Fruit fly (Drosophila melanogaster) whole organism, embryonic: Measurements from ENCODE around the gene CycB3.

Source experiments
- Aef1 ChIP-seq: fragments of 200-800 bp; sonication (Bioruptor generic); IDR thresholded peaks from 3 replicates; pipeline ENCODE4 v1.3.6; 2022; ENCODE audit warnings: missing biosample characterization, missing genetic modification characterization
- Blimp-1 ChIP-seq: fragments of 200-800 bp; sonication (Bioruptor generic); optimal IDR thresholded peaks from 3 replicates; lab custom pipeline; 2018; ENCODE audit warnings: missing biosample characterization, missing genetic modification characterization, mild to moderate bottlenecking, moderate library complexity, missing genetic modification reagents
- CG10147 ChIP-seq: fragments of 200-800 bp; sonication (Bioruptor generic); optimal IDR thresholded peaks from 2 replicates; lab custom pipeline; 2019; ENCODE audit warnings: missing biosample characterization, mild to moderate bottlenecking, missing genetic modification characterization, moderate library complexity
- CG10267 ChIP-seq: fragments of 200-800 bp; sonication (Bioruptor generic); optimal IDR thresholded peaks from 2 replicates; lab custom pipeline; 2018; ENCODE audit warnings: missing biosample characterization, mild to moderate bottlenecking, missing genetic modification characterization, moderate library complexity
- CG10543 ChIP-seq: fragments of 200-800 bp; sonication (Bioruptor generic); optimal IDR thresholded peaks from 3 replicates; lab custom pipeline; 2017; ENCODE audit warnings: missing biosample characterization, mild to moderate bottlenecking, missing genetic modification characterization, moderate library complexity
- CG12155 ChIP-seq: fragments of 200-800 bp; sonication (Bioruptor generic); optimal IDR thresholded peaks from 3 replicates; lab custom pipeline; 2016; ENCODE audit warnings: missing biosample characterization, missing genetic modification characterization
- CG12769 ChIP-seq: fragments of 200-800 bp; sonication (Bioruptor generic); optimal IDR thresholded peaks from 2 replicates; lab custom pipeline; 2019; ENCODE audit warnings: missing biosample characterization, mild to moderate bottlenecking, missing genetic modification characterization, moderate library complexity
- CG14050 ChIP-seq: fragments of 200-800 bp; sonication (Bioruptor generic); IDR thresholded peaks from 3 replicates; pipeline ENCODE4 v1.3.6; 2022; ENCODE audit warnings: missing biosample characterization, missing genetic modification characterization
- CG17568 ChIP-seq: fragments of 200-800 bp; sonication (Bioruptor generic); optimal IDR thresholded peaks from 2 replicates; lab custom pipeline; 2018; ENCODE audit warnings: missing biosample characterization, mild to moderate bottlenecking, missing genetic modification characterization, moderate library complexity
- CG2129 ChIP-seq: fragments of 200-800 bp; sonication (Bioruptor generic); IDR thresholded peaks from 2 replicates; pipeline ENCODE4 v1.3.6; 2022; ENCODE audit warnings: missing biosample characterization, missing genetic modification characterization; ENCODE audit not compliant: partially characterized antibody
- CG34224 ChIP-seq: fragments of 200-800 bp; sonication (Bioruptor generic); IDR thresholded peaks from 3 replicates; pipeline ENCODE4 v1.3.6; 2022; ENCODE audit warnings: missing biosample characterization, missing genetic modification characterization; ENCODE audit not compliant: partially characterized antibody
- CG3726 ChIP-seq: fragments of 200-800 bp; sonication (Bioruptor generic); IDR thresholded peaks from 3 replicates; pipeline ENCODE4, ENCODE4 v1.3.6; 2022; ENCODE audit warnings: missing biosample characterization, missing genetic modification characterization
- CG4360 ChIP-seq: fragments of 200-800 bp; sonication (Bioruptor generic); IDR thresholded peaks from 2 replicates; pipeline ENCODE4 v1.3.6; 2022; ENCODE audit warnings: missing biosample characterization, missing genetic modification characterization
- CG8281 ChIP-seq: fragments of 200-800 bp; sonication (Bioruptor generic); optimal IDR thresholded peaks from 2 replicates; lab custom pipeline; 2018; ENCODE audit warnings: missing biosample characterization, mild to moderate bottlenecking, missing genetic modification characterization, moderate library complexity
- CG9817 ChIP-seq: fragments of 200-800 bp; sonication (Bioruptor generic); optimal IDR thresholded peaks from 2 replicates; lab custom pipeline; 2018; ENCODE audit warnings: missing biosample characterization, mild to moderate bottlenecking, missing genetic modification characterization, moderate library complexity
- D19A ChIP-seq: fragments of 200-800 bp; optimal IDR thresholded peaks from 3 replicates; lab custom pipeline; 2019; ENCODE audit warnings: missing biosample characterization, mild to moderate bottlenecking, missing genetic modification characterization, moderate library complexity
- Dad ChIP-seq: fragments of 200-800 bp; sonication (Bioruptor generic); optimal IDR thresholded peaks from 3 replicates; lab custom pipeline; 2016; ENCODE audit warnings: missing biosample characterization, missing genetic modification characterization
- Dll ChIP-seq: fragments of 200-800 bp; sonication (Bioruptor generic); IDR thresholded peaks from 4 replicates; pipeline ENCODE4 v1.3.6; 2022; ENCODE audit warnings: missing biosample characterization, missing genetic modification characterization; ENCODE audit not compliant: partially characterized antibody
- Ets65A ChIP-seq: fragments of 200-800 bp; sonication (Bioruptor generic); peaks from one replicate; lab custom pipeline; 2016; ENCODE audit warnings: missing biosample characterization, missing genetic modification characterization
- H2.0 ChIP-seq: fragments of 200-800 bp; sonication (Bioruptor generic); IDR thresholded peaks from 2 replicates; pipeline ENCODE4 v1.3.6; 2022; ENCODE audit warnings: missing biosample characterization, missing genetic modification characterization
- Hmr ChIP-seq: fragments of 200-800 bp; sonication (Bioruptor generic); optimal IDR thresholded peaks from 3 replicates; lab custom pipeline; 2017; ENCODE audit warnings: mild to moderate bottlenecking, missing biosample characterization, missing genetic modification reagents, missing genetic modification characterization
- Mes4 ChIP-seq: fragments of 200-800 bp; sonication (Bioruptor generic); optimal IDR thresholded peaks from 2 replicates; lab custom pipeline; 2016; ENCODE audit warnings: missing biosample characterization, missing genetic modification characterization
- Pdp1 ChIP-seq, 2 experiments: fragments of 200-800 bp; sonication (Bioruptor generic); optimal IDR thresholded peaks; 3 replicates each; lab custom pipeline; 2016; ENCODE audit warnings: missing biosample characterization in 2 of 2, missing genetic modification characterization in 2 of 2, mild to moderate bottlenecking in 1 of 2, moderate library complexity in 1 of 2
- Side ChIP-seq: fragments of 200-800 bp; sonication (Bioruptor generic); optimal IDR thresholded peaks from 2 replicates; lab custom pipeline; 2016; ENCODE audit warnings: missing biosample characterization, missing genetic modification characterization
- Ssrp ChIP-seq: fragments of 200-800 bp; sonication (Bioruptor generic); optimal IDR thresholded peaks from 2 replicates; lab custom pipeline; 2018; ENCODE audit warnings: missing biosample characterization, mild to moderate bottlenecking, missing genetic modification characterization, moderate library complexity
- abd-A ChIP-seq: fragments of 200-800 bp; sonication (Bioruptor generic); optimal IDR thresholded peaks from 3 replicates; lab custom pipeline; 2019; ENCODE audit warnings: missing biosample characterization, mild to moderate bottlenecking, missing genetic modification characterization, moderate library complexity
- ap ChIP-seq: fragments of 200-800 bp; sonication (Bioruptor generic); IDR thresholded peaks from 2 replicates; pipeline ENCODE4 v1.3.6; 2022; ENCODE audit warnings: missing biosample characterization, missing genetic modification characterization
- br ChIP-seq: fragments of >200 bp; optimal IDR thresholded peaks from 2 replicates; lab custom pipeline; 2017
- chinmo ChIP-seq: fragments of 200-800 bp; sonication (Bioruptor generic); IDR thresholded peaks from 4 replicates; pipeline ENCODE4 v1.3.6; 2022; ENCODE audit warnings: missing biosample characterization, missing genetic modification characterization; ENCODE audit not compliant: partially characterized antibody
- cwo ChIP-seq: fragments of 200-800 bp; sonication (Bioruptor generic); optimal IDR thresholded peaks from 3 replicates; lab custom pipeline; 2017; ENCODE audit warnings: missing biosample characterization, missing genetic modification characterization, mild to moderate bottlenecking, moderate library complexity, missing genetic modification reagents
- gem ChIP-seq: fragments of 200-800 bp; sonication (Bioruptor generic); optimal IDR thresholded peaks from 2 replicates; lab custom pipeline; 2019; ENCODE audit warnings: missing biosample characterization, mild to moderate bottlenecking, missing genetic modification characterization, moderate library complexity
- hkb ChIP-seq, 2 experiments: fragments of 200-800 bp in 1 of 2; fragments of >200 bp in 1 of 2; sonication (Bioruptor generic) in 1 of 2; IDR thresholded peaks in 1 of 2; optimal IDR thresholded peaks in 1 of 2; 2 replicates each; pipeline versions ENCODE4 v1.3.6 to Lab custom; 2017 to 2022; ENCODE audit warnings: missing biosample characterization in 1 of 2, missing genetic modification characterization in 1 of 2
- kni ChIP-seq: fragments of 200-800 bp; sonication (Bioruptor generic); optimal IDR thresholded peaks from 3 replicates; lab custom pipeline; 2017; ENCODE audit warnings: mild to moderate bottlenecking, missing biosample characterization, missing genetic modification reagents, missing genetic modification characterization
- nau ChIP-seq: fragments of 200-800 bp; sonication (Bioruptor generic); optimal IDR thresholded peaks from 3 replicates; lab custom pipeline; 2017; ENCODE audit warnings: missing biosample characterization, mild to moderate bottlenecking, missing genetic modification characterization, missing genetic modification reagents
- p53 ChIP-seq: fragments of 200-800 bp; sonication (Bioruptor generic); optimal IDR thresholded peaks from 2 replicates; lab custom pipeline; 2016; ENCODE audit warnings: missing biosample characterization, missing genetic modification characterization
- pb ChIP-seq: fragments of 200-800 bp; sonication (Bioruptor generic); optimal IDR thresholded peaks from 3 replicates; lab custom pipeline; 2016; ENCODE audit warnings: missing biosample characterization, missing genetic modification characterization
- sd ChIP-seq: fragments of 200-800 bp; sonication (Bioruptor generic); optimal IDR thresholded peaks from 3 replicates; lab custom pipeline; 2018; ENCODE audit warnings: missing biosample characterization, mild to moderate bottlenecking, missing genetic modification characterization, moderate library complexity
- slou ChIP-seq: fragments of 200-800 bp; sonication (Bioruptor generic); optimal IDR thresholded peaks from 3 replicates; lab custom pipeline; 2016; ENCODE audit warnings: missing biosample characterization, missing genetic modification characterization
- sqz ChIP-seq: fragments of 200-800 bp; sonication (Bioruptor generic); optimal IDR thresholded peaks from 3 replicates; lab custom pipeline; 2018; ENCODE audit warnings: missing biosample characterization, mild to moderate bottlenecking, missing genetic modification characterization
- ssp ChIP-seq: fragments of 200-800 bp; sonication (Bioruptor generic); IDR thresholded peaks from 2 replicates; pipeline ENCODE4 v1.3.6; 2022; ENCODE audit warnings: missing biosample characterization, missing genetic modification characterization
- tup ChIP-seq: fragments of 200-800 bp; sonication (Bioruptor generic); optimal IDR thresholded peaks from 2 replicates; lab custom pipeline; 2016; ENCODE audit warnings: missing biosample characterization, mild to moderate bottlenecking, missing genetic modification characterization, moderate library complexity
- vvl ChIP-seq: fragments of 200-800 bp; sonication (Bioruptor generic); IDR thresholded peaks from 2 replicates; pipeline ENCODE4 v1.3.6; 2022; ENCODE audit warnings: missing biosample characterization, missing genetic modification characterization
- zen ChIP-seq: fragments of 200-800 bp; sonication (Bioruptor generic); optimal IDR thresholded peaks from 3 replicates; lab custom pipeline; 2018; ENCODE audit warnings: missing biosample characterization, mild to moderate bottlenecking, missing genetic modification characterization, moderate library complexity
- zen2 ChIP-seq: fragments of 200-800 bp; sonication (Bioruptor generic); IDR thresholded peaks from 3 replicates; pipeline ENCODE4 v1.3.6; 2022; ENCODE audit warnings: missing biosample characterization, missing genetic modification characterization; ENCODE audit not compliant: partially characterized antibody

CycB3 gene

DNA sequence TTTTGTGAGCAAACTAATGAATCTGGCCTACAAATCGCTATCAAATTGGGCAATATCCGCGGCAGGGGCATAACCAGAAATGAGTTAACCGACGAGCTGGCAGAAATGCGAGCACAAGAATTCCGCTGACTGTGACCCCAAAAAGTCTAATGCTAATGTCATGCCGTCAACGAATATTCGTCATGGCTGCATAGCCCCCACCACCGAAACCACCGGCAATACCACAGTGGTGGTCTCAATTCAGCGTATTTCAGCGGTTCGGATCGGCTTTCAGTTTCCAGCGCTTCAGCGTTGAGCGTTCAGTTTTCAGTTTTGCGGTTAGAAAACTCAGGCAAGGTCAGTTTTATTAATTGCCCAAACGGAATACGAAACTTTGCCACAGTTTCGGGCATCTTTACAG is 19.6 kb upstream of the CycB3 start:
- TF ChIP-seq Ssrp (tag; lab: Kevin White, UChicago) (no peak), tup (GFP tag; lab: Kevin White, UChicago) (no peak), CG34224 (GFP tag; lab: Robert Waterston, UW) (no peak), CG3726 (no peak), Blimp-1 (GFP tag; lab: Kevin White, UChicago) (no peak), p53 (GFP tag; lab: Kevin White, UChicago) (no peak), zen (no peak), Dad (GFP tag; lab: Kevin White, UChicago) (no peak), br (no peak), Hmr (GFP tag; lab: Kevin White, UChicago) (no peak), gem (tag; lab: Kevin White, UChicago) (no peak), Side (GFP tag; lab: Kevin White, UChicago) (no peak), ssp (GFP tag; lab: Robert Waterston, UW) (no peak), ap (GFP tag; lab: Robert Waterston, UW) (no peak)

DNA sequence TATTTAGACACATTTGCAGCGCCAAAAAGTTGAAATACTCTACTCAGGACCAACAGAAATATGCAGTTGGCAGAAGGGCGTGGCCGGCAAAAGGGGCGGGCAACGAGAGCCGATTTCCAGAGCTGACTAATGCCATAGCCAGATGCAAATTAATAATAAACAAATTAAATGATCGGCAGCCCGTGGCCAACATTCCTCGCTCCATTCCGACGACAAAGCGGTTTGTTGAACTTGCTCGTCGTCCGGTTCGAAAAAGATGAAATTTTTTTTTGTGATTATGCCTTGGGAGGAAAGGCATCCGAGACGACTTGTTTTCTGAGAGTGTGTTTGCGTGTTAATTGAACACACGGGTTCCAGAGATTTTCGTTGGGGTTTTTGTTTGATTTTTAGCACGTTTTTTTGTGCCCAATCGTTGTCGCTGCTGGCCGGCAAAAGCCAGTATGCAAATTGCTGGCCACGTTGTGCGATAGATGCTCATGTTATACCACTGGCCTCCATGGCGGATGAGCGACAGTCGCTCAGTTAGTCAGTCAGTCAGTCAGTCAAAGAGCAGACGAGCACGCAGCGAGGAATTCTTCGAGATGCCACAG is 18.8 kb upstream of the CycB3 start:
- TF ChIP-seq CG10147 (GFP tag; lab: Kevin White, UChicago) (no peak), Dll (GFP tag; lab: Robert Waterston, UW) (no peak), CG14050 (GFP tag; lab: Robert Waterston, UW) (no peak), Pdp1 (GFP tag; optimal IDR thresholded peaks at IDR 0.05; lab: Kevin White, UChicago) (peak in 1 of 2 experiments; percentile 20), CG12155 (GFP tag; lab: Kevin White, UChicago) (no peak), CG10543 (GFP tag; lab: Kevin White, UChicago) (peak; percentile 17), pb (GFP tag; lab: Kevin White, UChicago) (no peak), D19A (tag; lab: Kevin White, UChicago) (no peak), abd-A (tag; lab: Kevin White, UChicago) (peak; percentile 30), kni (GFP tag; lab: Kevin White, UChicago) (peak; percentile 29), zen2 (no peak), CG8281 (peak; percentile 49), sd (peak; percentile 96), CG10267 (tag; lab: Kevin White, UChicago) (no peak), vvl (GFP tag; lab: Robert Waterston, UW) (0 out of 2 replicates have a peak, but pooled peaks have one; percentile 12), zen (no peak), Aef1 (GFP tag; lab: Robert Waterston, UW) (no peak), H2.0 (GFP tag; lab: Robert Waterston, UW) (no peak), hkb (optimal IDR thresholded peaks at IDR 0.05; lab: Kevin White, UChicago) (no peak), hkb (GFP tag; IDR thresholded peaks at IDR 0.05; lab: Robert Waterston, UW) (no peak), sqz (GFP tag; lab: Kevin White, UChicago) (peak; percentile 35), chinmo (GFP tag; lab: Robert Waterston, UW) (0 out of 4 replicates have a peak, but pooled peaks have one; percentile 70), Mes4 (no peak), CG12769 (tag; lab: Kevin White, UChicago) (peak; percentile 74), CG9817 (tag; lab: Kevin White, UChicago) (no peak), cwo (GFP tag; lab: Kevin White, UChicago) (peak; percentile 78), CG4360 (GFP tag; lab: Robert Waterston, UW) (no peak), slou (no peak), nau (GFP tag; lab: Kevin White, UChicago) (no peak), CG17568 (GFP tag; lab: Kevin White, UChicago) (no peak), CG2129 (GFP tag; lab: Robert Waterston, UW) (no peak), Ets65A (peak; percentile 39)
